Fruit fly (Drosophila melanogaster) whole organism, embryonic: Measurements from ENCODE around the gene AP-1mu.

ENCODE experiments used
- Bteb2 ChIP-seq: fragments of 200-800 bp; sonication (Bioruptor generic); optimal IDR thresholded peaks from 2 replicates; lab custom pipeline; 2016; ENCODE audit warnings: missing biosample characterization, missing genetic modification characterization
- CG10147 ChIP-seq: fragments of 200-800 bp; sonication (Bioruptor generic); optimal IDR thresholded peaks from 2 replicates; lab custom pipeline; 2019; ENCODE audit warnings: missing biosample characterization, mild to moderate bottlenecking, missing genetic modification characterization, moderate library complexity
- CG10543 ChIP-seq: fragments of 200-800 bp; sonication (Bioruptor generic); optimal IDR thresholded peaks from 3 replicates; lab custom pipeline; 2017; ENCODE audit warnings: missing biosample characterization, mild to moderate bottlenecking, missing genetic modification characterization, moderate library complexity
- CG10565 ChIP-seq: fragments of 200-800 bp; sonication (Bioruptor generic); optimal IDR thresholded peaks from 3 replicates; lab custom pipeline; 2016; ENCODE audit warnings: missing biosample characterization, mild to moderate bottlenecking, missing genetic modification characterization
- CG10959 ChIP-seq: fragments of 200-800 bp; sonication (Bioruptor generic); IDR thresholded peaks from 2 replicates; pipeline ENCODE4 v1.3.6; 2022; ENCODE audit warnings: missing biosample characterization, missing genetic modification characterization
- CG11560 ChIP-seq: fragments of 200-800 bp; sonication (Bioruptor generic); IDR thresholded peaks from 3 replicates; pipeline ENCODE4 v1.3.6; 2022; ENCODE audit warnings: missing biosample characterization, missing genetic modification characterization
- CG12769 ChIP-seq: fragments of 200-800 bp; sonication (Bioruptor generic); optimal IDR thresholded peaks from 2 replicates; lab custom pipeline; 2019; ENCODE audit warnings: missing biosample characterization, mild to moderate bottlenecking, missing genetic modification characterization, moderate library complexity
- CG14441 ChIP-seq: fragments of 200-800 bp; sonication (Bioruptor generic); IDR thresholded peaks from 2 replicates; pipeline ENCODE4 v1.3.6; 2022; ENCODE audit warnings: missing biosample characterization, missing genetic modification characterization
- CG14710 ChIP-seq: fragments of 200-800 bp; sonication (Bioruptor generic); optimal IDR thresholded peaks from 3 replicates; lab custom pipeline; 2019; ENCODE audit warnings: missing biosample characterization, mild to moderate bottlenecking, missing genetic modification characterization, moderate library complexity
- CG16813 ChIP-seq: fragments of 200-800 bp; sonication (Bioruptor generic); IDR thresholded peaks from 3 replicates; pipeline ENCODE4 v1.3.6; 2022; ENCODE audit warnings: missing biosample characterization, missing genetic modification characterization; ENCODE audit not compliant: partially characterized antibody
- CG17802 ChIP-seq: fragments of 200-800 bp; sonication (Bioruptor generic); optimal IDR thresholded peaks from 2 replicates; lab custom pipeline; 2018; ENCODE audit warnings: missing biosample characterization, mild to moderate bottlenecking, missing genetic modification characterization, moderate library complexity
- CG18599 ChIP-seq: fragments of 200-800 bp; sonication (Bioruptor generic); optimal IDR thresholded peaks from 3 replicates; lab custom pipeline; 2017; ENCODE audit warnings: missing biosample characterization, missing genetic modification characterization, mild to moderate bottlenecking, moderate library complexity, missing genetic modification reagents
- CG2889 ChIP-seq: fragments of 200-800 bp; sonication (Bioruptor generic); IDR thresholded peaks from 3 replicates; pipeline ENCODE4 v1.3.6; 2022; ENCODE audit warnings: missing biosample characterization, missing genetic modification characterization
- CG30403 ChIP-seq: fragments of 200-800 bp; sonication (Bioruptor generic); optimal IDR thresholded peaks from 3 replicates; lab custom pipeline; 2016; ENCODE audit warnings: missing biosample characterization, missing genetic modification characterization
- CG31365 ChIP-seq: fragments of 200-800 bp; sonication (Bioruptor generic); optimal IDR thresholded peaks from 2 replicates; lab custom pipeline; 2018; ENCODE audit warnings: missing biosample characterization, mild to moderate bottlenecking, missing genetic modification characterization
- CG3281 ChIP-seq: fragments of 200-800 bp; sonication (Bioruptor generic); optimal IDR thresholded peaks from 3 replicates; lab custom pipeline; 2017; ENCODE audit warnings: missing biosample characterization, mild to moderate bottlenecking, missing genetic modification characterization
- CG3407 ChIP-seq: fragments of 200-800 bp; sonication (Bioruptor generic); optimal IDR thresholded peaks from 2 replicates; lab custom pipeline; 2018; ENCODE audit warnings: missing biosample characterization, mild to moderate bottlenecking, missing genetic modification characterization
- CG34422 ChIP-seq: fragments of 200-800 bp; sonication (Bioruptor generic); IDR thresholded peaks from 3 replicates; pipeline ENCODE4 v1.3.6; 2022; ENCODE audit warnings: missing biosample characterization, missing genetic modification characterization
- CG3995 ChIP-seq: fragments of 200-800 bp; sonication (Bioruptor generic); optimal IDR thresholded peaks from 3 replicates; lab custom pipeline; 2016; ENCODE audit warnings: missing biosample characterization, missing genetic modification characterization
- CG4424 ChIP-seq: fragments of 200-800 bp; sonication (Bioruptor generic); optimal IDR thresholded peaks from 3 replicates; lab custom pipeline; 2016; ENCODE audit warnings: missing biosample characterization, missing genetic modification characterization
- CG6791 ChIP-seq: fragments of 200-800 bp; sonication (Bioruptor generic); IDR thresholded peaks from 3 replicates; pipeline ENCODE4 v1.3.6; 2022; ENCODE audit warnings: missing biosample characterization, missing genetic modification characterization; ENCODE audit not compliant: partially characterized antibody
- CkIIα-i1 ChIP-seq: fragments of 200-800 bp; sonication (Bioruptor generic); IDR thresholded peaks from 2 replicates; pipeline ENCODE4 v1.3.6; 2022; ENCODE audit warnings: missing biosample characterization, missing genetic modification characterization
- D19A ChIP-seq: fragments of 200-800 bp; optimal IDR thresholded peaks from 3 replicates; lab custom pipeline; 2019; ENCODE audit warnings: missing biosample characterization, mild to moderate bottlenecking, missing genetic modification characterization, moderate library complexity
- Dip3 ChIP-seq: fragments of 200-800 bp; sonication (Bioruptor generic); optimal IDR thresholded peaks from 3 replicates; lab custom pipeline; 2016; ENCODE audit warnings: missing biosample characterization, missing genetic modification characterization
- Ets65A ChIP-seq: fragments of 200-800 bp; sonication (Bioruptor generic); peaks from one replicate; lab custom pipeline; 2016; ENCODE audit warnings: missing biosample characterization, missing genetic modification characterization
- Gug ChIP-seq: fragments of 200-800 bp; sonication (Bioruptor generic); IDR thresholded peaks from 4 replicates; pipeline ENCODE4 v1.3.6; 2022; ENCODE audit warnings: missing biosample characterization, missing genetic modification characterization
- Hsf ChIP-seq: fragments of 200-800 bp; sonication (Bioruptor generic); optimal IDR thresholded peaks from 3 replicates; lab custom pipeline; 2016; ENCODE audit warnings: missing biosample characterization, missing genetic modification characterization
- Lpt ChIP-seq: fragments of >200 bp; optimal IDR thresholded peaks from 2 replicates; lab custom pipeline; 2018; ENCODE audit warnings: missing biosample characterization, missing genetic modification characterization
- MESR4 ChIP-seq: fragments of 200-800 bp; sonication (Bioruptor generic); optimal IDR thresholded peaks from 2 replicates; lab custom pipeline; 2018; ENCODE audit warnings: missing biosample characterization, mild to moderate bottlenecking, missing genetic modification characterization, moderate library complexity
- Mad ChIP-seq: fragments of 200-800 bp; sonication (Bioruptor generic); optimal IDR thresholded peaks from 2 replicates; lab custom pipeline; 2016; ENCODE audit warnings: missing biosample characterization, missing genetic modification characterization
- Med ChIP-seq: fragments of 200-800 bp; sonication (Bioruptor generic); peaks from one replicate; lab custom pipeline; 2016; ENCODE audit warnings: missing biosample characterization, missing genetic modification characterization, mild to moderate bottlenecking, inconsistent platforms, moderate library complexity
- Myb ChIP-seq: fragments of 200-800 bp; sonication (Bioruptor generic); optimal IDR thresholded peaks from 2 replicates; lab custom pipeline; 2016; ENCODE audit warnings: missing biosample characterization, missing genetic modification characterization
- Nf-YB ChIP-seq: fragments of 200-800 bp; sonication (Bioruptor generic); optimal IDR thresholded peaks from 3 replicates; lab custom pipeline; 2019; ENCODE audit warnings: missing biosample characterization, mild to moderate bottlenecking, missing genetic modification characterization, moderate library complexity
- Opbp ChIP-seq: fragments of 200-800 bp; sonication (Bioruptor generic); IDR thresholded peaks from 3 replicates; pipeline ENCODE4 v1.3.6; 2022; ENCODE audit warnings: missing biosample characterization, missing genetic modification characterization; ENCODE audit not compliant: partially characterized antibody
- Six4 ChIP-seq: fragments of 200-800 bp; sonication (Bioruptor generic); optimal IDR thresholded peaks from 2 replicates; lab custom pipeline; 2016; ENCODE audit warnings: missing biosample characterization, missing genetic modification characterization
- Sox102F ChIP-seq: fragments of 200-800 bp; sonication (Bioruptor generic); optimal IDR thresholded peaks from 2 replicates; lab custom pipeline; 2018; ENCODE audit warnings: missing biosample characterization, mild to moderate bottlenecking, missing genetic modification characterization, moderate library complexity
- bsh ChIP-seq, 2 experiments: fragments of 200-800 bp; sonication (Bioruptor generic); optimal IDR thresholded peaks; 2 replicates each; lab custom pipeline; 2017 to 2018; ENCODE audit warnings: mild to moderate bottlenecking in 2 of 2, missing biosample characterization in 2 of 2, missing genetic modification characterization in 2 of 2, moderate library complexity in 1 of 2
- btn ChIP-seq: fragments of 200-800 bp; sonication (Bioruptor generic); optimal IDR thresholded peaks from 2 replicates; lab custom pipeline; 2016; ENCODE audit warnings: missing biosample characterization, missing genetic modification characterization
- cad ChIP-seq: fragments of >200 bp; optimal IDR thresholded peaks from 2 replicates; lab custom pipeline; 2017; ENCODE audit warnings: missing biosample characterization, missing genetic modification characterization
- cas ChIP-seq: fragments of 200-800 bp; sonication (Bioruptor generic); IDR thresholded peaks from 2 replicates; pipeline ENCODE4 v1.3.6; 2022; ENCODE audit warnings: missing biosample characterization, missing genetic modification characterization
- caup ChIP-seq: fragments of 200-800 bp; sonication (Bioruptor generic); optimal IDR thresholded peaks from 3 replicates; lab custom pipeline; 2017; ENCODE audit warnings: missing biosample characterization, mild to moderate bottlenecking, missing genetic modification characterization, moderate library complexity; ENCODE audit not compliant: severe bottlenecking
- chn ChIP-seq: fragments of 200-800 bp; sonication (Bioruptor generic); optimal IDR thresholded peaks from 2 replicates; lab custom pipeline; 2016; ENCODE audit warnings: missing biosample characterization, missing genetic modification characterization
- jing ChIP-seq: fragments of 200-800 bp; sonication (Bioruptor generic); optimal IDR thresholded peaks from 2 replicates; lab custom pipeline; 2018; ENCODE audit warnings: missing biosample characterization, mild to moderate bottlenecking, missing genetic modification characterization
- mam ChIP-seq: fragments of 200-800 bp; sonication (Bioruptor generic); optimal IDR thresholded peaks from 3 replicates; lab custom pipeline; 2016; ENCODE audit warnings: missing biosample characterization, missing genetic modification characterization
- pho ChIP-seq: fragments of 200-800 bp; sonication (Bioruptor generic); optimal IDR thresholded peaks from 2 replicates; lab custom pipeline; 2016; ENCODE audit warnings: missing biosample characterization, missing genetic modification characterization
- ranshi ChIP-seq: fragments of 200-800 bp; sonication (Bioruptor generic); IDR thresholded peaks from 2 replicates; pipeline ENCODE4 v1.3.6; 2022; ENCODE audit warnings: missing biosample characterization, missing genetic modification characterization
- schlank ChIP-seq: fragments of 200-800 bp; sonication (Bioruptor generic); optimal IDR thresholded peaks from 2 replicates; lab custom pipeline; 2018; ENCODE audit warnings: missing biosample characterization, mild to moderate bottlenecking, missing genetic modification characterization
- scrt ChIP-seq: fragments of 200-800 bp; sonication (Bioruptor generic); optimal IDR thresholded peaks from 2 replicates; lab custom pipeline; 2018; ENCODE audit warnings: missing biosample characterization, mild to moderate bottlenecking, missing genetic modification characterization, moderate library complexity
- sug ChIP-seq: fragments of 200-800 bp; optimal IDR thresholded peaks from 2 replicates; lab custom pipeline; 2019; ENCODE audit warnings: missing biosample characterization, mild to moderate bottlenecking, missing genetic modification characterization, moderate library complexity
- usp ChIP-seq: fragments of >200 bp; optimal IDR thresholded peaks from 2 replicates; lab custom pipeline; 2017; ENCODE audit warnings: missing biosample characterization, missing genetic modification characterization

The AP-1mu gene

dm6 chr3R:9551659-9552435, 7.5 kb downstream of the AP-1mu start, which contains the start of the genes mura and RnpS1:
TSS of gene mura (minus strand) at chr3R:9551806.
TSS of gene RnpS1 (plus strand) at chr3R:9552034.
- TF ChIP-seq Gug (no peak), Ets65A (GFP tag; lab: Kevin White, UChicago) (no peak), CG3407 (GFP tag; lab: Kevin White, UChicago) (no peak), CG4424 (GFP tag; lab: Kevin White, UChicago) (no peak), Dip3 (GFP tag; lab: Kevin White, UChicago) (no peak), CG10543 (GFP tag; lab: Kevin White, UChicago) (peak; percentile 55), CG31365 (no peak), CG12769 (no peak), Bteb2 (GFP tag; lab: Kevin White, UChicago) (no peak), Myb (no peak), CG30403 (GFP tag; lab: Kevin White, UChicago) (no peak), CG16813 (GFP tag; lab: Robert Waterston, UW) (no peak), Mad (no peak), Sox102F (GFP tag; lab: Kevin White, UChicago) (no peak), CG14441 (GFP tag; lab: Robert Waterston, UW) (no peak), chn (GFP tag; lab: Kevin White, UChicago) (no peak), CG3995 (GFP tag; lab: Kevin White, UChicago) (no peak), CG18599 (GFP tag; lab: Kevin White, UChicago) (no peak), Lpt (GFP tag; lab: Kevin White, UChicago) (no peak), CG17802 (tag; lab: Kevin White, UChicago) (no peak), CG10959 (GFP tag; lab: Robert Waterston, UW) (no peak), cad (no peak), pho (GFP tag; lab: Kevin White, UChicago) (no peak), CG10147 (GFP tag; lab: Kevin White, UChicago) (no peak), Nf-YB (GFP tag; lab: Kevin White, UChicago) (no peak), bsh (GFP tag; optimal IDR thresholded peaks at IDR 0.05; lab: Kevin White, UChicago) (no peak), CG34422 (GFP tag; lab: Robert Waterston, UW) (no peak), Med (peak; percentile 52), mam (GFP tag; lab: Kevin White, UChicago) (no peak), CG3281 (GFP tag; lab: Kevin White, UChicago) (no peak), ranshi (GFP tag; lab: Robert Waterston, UW) (no peak), CkIIα-i1 (GFP tag; lab: Robert Waterston, UW) (no peak), usp (no peak), cas (no peak), CG14710 (tag; lab: Kevin White, UChicago) (peak; percentile 73), btn (GFP tag; lab: Kevin White, UChicago) (no peak), Six4 (GFP tag; lab: Kevin White, UChicago) (no peak), sug (tag; lab: Kevin White, UChicago) (peak; percentile 61), jing (no peak), schlank (tag; lab: Kevin White, UChicago) (no peak), CG2889 (no peak), MESR4 (GFP tag; lab: Kevin White, UChicago) (peak; percentile 72), caup (no peak), Opbp (GFP tag; lab: Robert Waterston, UW) (no peak), CG6791 (no peak), CG11560 (tag; lab: Robert Waterston, UW) (no peak), scrt (GFP tag; lab: Kevin White, UChicago) (no peak), Hsf (GFP tag; lab: Kevin White, UChicago) (no peak), D19A (tag; lab: Kevin White, UChicago) (peak; percentile 22), CG10565 (GFP tag; lab: Kevin White, UChicago) (no peak)
